Worm (Caenorhabditis elegans) whole organism, L4/young adult: Measurements from ENCODE around the gene F35C11.4.

Experiments used
- W03F9.2 ChIP-seq: fragments of 150-350 bp; optimal IDR thresholded peaks from 2 replicates; lab custom pipeline; 2014; ENCODE audit warnings: missing biosample characterization, missing genetic modification characterization
- dao-5 ChIP-seq: sonication (generic microtip); optimal IDR thresholded peaks from 2 replicates; lab custom pipeline; 2016; ENCODE audit warnings: missing genotype, missing genetic modification characterization, moderate library complexity, missing compliant biosample characterization

DNA sequence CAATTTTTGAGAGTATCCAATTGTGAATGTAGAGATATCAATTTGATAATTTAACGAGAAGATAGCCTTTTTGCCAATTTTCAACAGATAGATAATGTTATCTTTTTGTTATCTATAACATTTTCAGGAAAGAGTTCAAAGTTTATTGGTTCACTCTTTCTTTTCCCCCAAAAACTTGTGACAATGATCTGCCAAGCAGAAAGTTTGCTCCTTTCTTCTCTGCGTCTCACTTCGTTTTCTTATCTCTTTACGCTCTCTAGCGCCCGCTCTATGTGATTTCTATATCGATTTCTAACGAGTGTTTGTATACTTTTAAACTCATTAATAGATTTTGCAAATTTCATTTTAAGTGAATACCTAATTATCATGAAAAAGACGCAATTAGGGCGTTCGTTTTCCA, 22.3 kb upstream of the F35C11.4 start:
- TF ChIP-seq W03F9.2 (tag; lab: Kevin White, UChicago) (no peak), dao-5 (tag; lab: Kevin White, UChicago) (no peak)
